Worm (Caenorhabditis elegans) whole organism, L1 larva: ENCODE results near the gene T07D4.5.

ENCODE experiments used
- C04F5.9 ChIP-seq: sonication (generic microtip); optimal IDR thresholded peaks from 2 replicates; lab custom pipeline; 2016; ENCODE audit warnings: missing genetic modification characterization, missing compliant biosample characterization
- aly-2 ChIP-seq: fragments of 150-350 bp; optimal IDR thresholded peaks from 2 replicates; lab custom pipeline; 2014; ENCODE audit warnings: missing biosample characterization, missing genetic modification characterization
- blmp-1 ChIP-seq: fragments of 150-350 bp; optimal IDR thresholded peaks from 2 replicates; lab custom pipeline; 2014; ENCODE audit warnings: missing biosample characterization, missing genetic modification characterization
- dsc-1 ChIP-seq: sonication (generic microtip); optimal IDR thresholded peaks from 2 replicates; lab custom pipeline; 2016; ENCODE audit warnings: mild to moderate bottlenecking, missing genetic modification characterization, missing compliant biosample characterization
- efl-1 ChIP-seq, 4 experiments: fragments of 150-350 bp; optimal IDR thresholded peaks in 3 of 4; peaks in 1 of 4; 1 replicate in 1 of 4; 2 replicates in 3 of 4; lab custom pipeline; 2014; ENCODE audit warnings: missing biosample characterization in 2 of 4, missing genetic modification characterization in 2 of 4, missing genetic modification reagents in 2 of 4
- elt-3 ChIP-seq, 6 experiments: fragments of 150-350 bp in 1 of 6; sonication (generic microtip); optimal IDR thresholded peaks; 2 replicates each; lab custom pipeline; 2017 to 2018; ENCODE audit warnings: missing biosample characterization in 6 of 6, missing genetic modification characterization in 6 of 6, inconsistent platforms in 1 of 6
- ets-5 ChIP-seq: fragments of 200-800 bp; sonication (Bioruptor generic); IDR thresholded peaks from 2 replicates; pipeline ENCODE4 v1.3.6; 2022; ENCODE audit warnings: missing genetic modification characterization, missing compliant biosample characterization
- fkh-8 ChIP-seq: sonication (generic microtip); optimal IDR thresholded peaks from 2 replicates; lab custom pipeline; 2016; ENCODE audit warnings: mild to moderate bottlenecking, missing genetic modification characterization, missing compliant biosample characterization
- grh-1 ChIP-seq: fragments of 200-800 bp; sonication (Bioruptor generic); IDR thresholded peaks from 2 replicates; pipeline ENCODE4 v1.3.6; 2022; ENCODE audit warnings: missing genetic modification reagents, missing genetic modification characterization, missing compliant biosample characterization
- hlh-17 ChIP-seq: fragments of 200-800 bp; sonication (Bioruptor generic); optimal IDR thresholded peaks from 2 replicates; lab custom pipeline; 2018; ENCODE audit warnings: missing genetic modification characterization, mild to moderate bottlenecking, missing compliant biosample characterization, moderate library complexity, borderline replicate concordance
- isw-1 ChIP-seq: fragments of 200-800 bp; sonication (Bioruptor generic); IDR thresholded peaks from 2 replicates; pipeline ENCODE4 v1.3.6; 2022; ENCODE audit warnings: missing genetic modification characterization, missing compliant biosample characterization
- jun-1 ChIP-seq: fragments of 150-350 bp; optimal IDR thresholded peaks from 2 replicates; lab custom pipeline; 2014; ENCODE audit warnings: missing biosample characterization, missing genetic modification reagents, missing genetic modification characterization
- lin-13 ChIP-seq: fragments of 150-350 bp; optimal IDR thresholded peaks from 2 replicates; lab custom pipeline; 2014; ENCODE audit warnings: missing biosample characterization, missing genetic modification reagents, missing genetic modification characterization
- lin-14 ChIP-seq: fragments of 200-800 bp; sonication (Bioruptor generic); optimal IDR thresholded peaks from 2 replicates; lab custom pipeline; 2018; ENCODE audit warnings: mild to moderate bottlenecking, missing genetic modification characterization, moderate library complexity, missing compliant biosample characterization
- lir-3 ChIP-seq: sonication (generic microtip); optimal IDR thresholded peaks from 2 replicates; lab custom pipeline; 2016; ENCODE audit warnings: mild to moderate bottlenecking, missing genetic modification characterization, moderate library complexity, missing compliant biosample characterization; ENCODE audit not compliant: poor library complexity
- mef-2 ChIP-seq: fragments of 150-350 bp; optimal IDR thresholded peaks from 2 replicates; lab custom pipeline; 2014; ENCODE audit warnings: missing biosample characterization, missing genetic modification characterization
- mep-1 ChIP-seq: fragments of 150-350 bp; optimal IDR thresholded peaks from 2 replicates; lab custom pipeline; 2014; ENCODE audit warnings: missing biosample characterization, missing genetic modification characterization
- nhr-12 ChIP-seq: sonication (generic microtip); optimal IDR thresholded peaks from 2 replicates; lab custom pipeline; 2017; ENCODE audit warnings: missing biosample characterization, missing genetic modification characterization
- nhr-19 ChIP-seq: fragments of 200-800 bp; sonication (Bioruptor generic); conservative IDR thresholded peaks from 2 replicates; pipeline ENCODE4 v1.3.6; 2022; ENCODE audit warnings: missing genetic modification characterization, missing compliant biosample characterization
- nhr-20 ChIP-seq: sonication (generic microtip); optimal IDR thresholded peaks from 2 replicates; lab custom pipeline; 2016; ENCODE audit warnings: mild to moderate bottlenecking, missing genetic modification characterization, missing compliant biosample characterization
- nhr-237 ChIP-seq: fragments of 150-350 bp; optimal IDR thresholded peaks from 2 replicates; lab custom pipeline; 2014; ENCODE audit warnings: missing biosample characterization, missing genetic modification characterization
- nhr-28 ChIP-seq: fragments of 150-350 bp; optimal IDR thresholded peaks from 2 replicates; lab custom pipeline; 2014; ENCODE audit warnings: missing biosample characterization, missing genetic modification characterization
- nhr-76 ChIP-seq: sonication (generic microtip); optimal IDR thresholded peaks from 2 replicates; lab custom pipeline; 2017; ENCODE audit warnings: missing biosample characterization, missing genetic modification characterization
- nhr-85 ChIP-seq: sonication (generic microtip); peaks from one replicate; lab custom pipeline; 2016; ENCODE audit warnings: missing genetic modification characterization, inconsistent platforms, missing compliant biosample characterization
- pag-3 ChIP-seq: sonication (generic microtip); optimal IDR thresholded peaks from 2 replicates; lab custom pipeline; 2017; ENCODE audit warnings: missing genetic modification characterization, mild to moderate bottlenecking, missing compliant biosample characterization, antibody characterized with exemption, borderline replicate concordance; ENCODE audit not compliant: insufficient read depth
- pax-3 ChIP-seq: fragments of 200-800 bp; sonication (Bioruptor generic); optimal IDR thresholded peaks from 2 replicates; lab custom pipeline; 2018; ENCODE audit warnings: mild to moderate bottlenecking, missing genetic modification characterization, moderate library complexity, missing compliant biosample characterization
- rnt-1 ChIP-seq: sonication (generic microtip); optimal IDR thresholded peaks from 2 replicates; lab custom pipeline; 2016; ENCODE audit warnings: mild to moderate bottlenecking, missing genetic modification characterization, moderate library complexity, missing compliant biosample characterization
- sox-4 ChIP-seq: sonication (generic microtip); optimal IDR thresholded peaks from 2 replicates; lab custom pipeline; 2016; ENCODE audit warnings: missing genetic modification characterization, missing compliant biosample characterization
- tbx-2 ChIP-seq: sonication (generic microtip); optimal IDR thresholded peaks from 2 replicates; lab custom pipeline; 2016; ENCODE audit warnings: missing genetic modification characterization, missing compliant biosample characterization
- tlp-1 ChIP-seq: fragments of 150-350 bp; optimal IDR thresholded peaks from 2 replicates; lab custom pipeline; 2014; ENCODE audit warnings: missing biosample characterization, missing genetic modification characterization
- unc-130 ChIP-seq: fragments of 150-350 bp; optimal IDR thresholded peaks from 2 replicates; lab custom pipeline; 2017; ENCODE audit warnings: missing biosample characterization, missing genetic modification characterization, inconsistent platforms
- xbp-1 ChIP-seq: sonication (generic microtip); optimal IDR thresholded peaks from 2 replicates; lab custom pipeline; 2016; ENCODE audit warnings: missing genetic modification characterization, missing compliant biosample characterization

The T07D4.5 gene

DNA sequence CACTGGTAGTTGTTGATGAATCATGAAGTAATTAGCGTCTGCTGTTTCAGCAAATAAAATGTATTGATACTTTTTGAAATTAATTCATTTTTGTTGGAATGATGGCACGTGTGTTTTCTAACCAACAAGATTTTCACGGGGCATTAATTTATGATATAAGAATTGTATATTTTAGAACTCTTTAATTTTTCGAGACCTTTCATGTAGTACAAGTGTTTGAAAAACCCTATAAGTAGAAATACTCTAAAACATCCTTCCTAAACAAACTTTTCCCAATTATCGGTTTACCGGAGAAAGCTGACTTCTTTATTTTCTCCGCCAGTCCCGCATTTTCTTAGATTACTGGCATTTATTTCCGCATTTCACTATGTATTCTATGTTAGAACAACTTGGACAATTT is 24.5 kb downstream of the T07D4.5 start, which contains the start of gene snb-6:
Gene snb-6 (minus strand): TSS at position 101 of the 400 bp plus-strand sequence.
- TF ChIP-seq elt-3 (tag; optimal IDR thresholded peaks at IDR 0.05; lab: Kevin White, UChicago) (no peak), lin-14 (GFP tag; lab: Kevin White, UChicago) (no peak), fkh-8 (tag; lab: Kevin White, UChicago) (no peak), xbp-1 (tag; lab: Kevin White, UChicago) (no peak), pag-3 (tag; lab: Kevin White, UChicago) (no peak), tbx-2 (tag; lab: Kevin White, UChicago) (no peak), hlh-17 (GFP tag; lab: Kevin White, UChicago) (no peak), lin-13 (GFP tag; lab: Kevin White, UChicago) (no peak), lir-3 (no peak), ets-5 (GFP tag; lab: Robert Waterston, UW) (no peak), pax-3 (tag; lab: Kevin White, UChicago) (no peak)

- TF ChIP-seq nhr-237 (no peak), nhr-28 (tag; lab: Kevin White, UChicago) (no peak), nhr-12 (tag; lab: Kevin White, UChicago) (no peak), unc-130 (tag; lab: Kevin White, UChicago) (no peak), tlp-1 (tag; lab: Kevin White, UChicago) (no peak)
Measured at ce11 chrII:8857074-8857473, 27.1 kb downstream of the T07D4.5 start.

DNA sequence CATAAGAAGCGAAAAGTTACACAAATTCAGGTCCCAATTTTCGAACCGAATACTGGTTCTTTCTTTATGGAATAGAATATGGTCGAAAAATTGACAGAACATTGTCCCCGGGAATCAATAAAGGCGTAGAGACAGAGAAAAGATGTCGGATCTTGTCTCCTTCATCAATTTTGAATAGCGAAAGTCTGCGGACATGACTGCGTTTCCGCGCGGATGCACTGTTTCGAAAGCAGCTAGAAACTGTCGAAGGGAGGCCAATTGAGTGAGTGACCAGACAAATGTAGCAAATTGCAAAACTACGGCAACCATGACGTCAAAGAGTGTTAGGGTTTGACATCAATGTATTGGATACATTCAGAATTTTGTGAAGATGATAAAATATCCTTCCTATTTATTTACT is 27.6 kb downstream of the T07D4.5 start:
- TF ChIP-seq fkh-8 (tag; lab: Kevin White, UChicago) (no peak), sox-4 (no peak), blmp-1 (tag; lab: Kevin White, UChicago) (peak; percentile 96), nhr-20 (tag; lab: Kevin White, UChicago) (no peak)

DNA sequence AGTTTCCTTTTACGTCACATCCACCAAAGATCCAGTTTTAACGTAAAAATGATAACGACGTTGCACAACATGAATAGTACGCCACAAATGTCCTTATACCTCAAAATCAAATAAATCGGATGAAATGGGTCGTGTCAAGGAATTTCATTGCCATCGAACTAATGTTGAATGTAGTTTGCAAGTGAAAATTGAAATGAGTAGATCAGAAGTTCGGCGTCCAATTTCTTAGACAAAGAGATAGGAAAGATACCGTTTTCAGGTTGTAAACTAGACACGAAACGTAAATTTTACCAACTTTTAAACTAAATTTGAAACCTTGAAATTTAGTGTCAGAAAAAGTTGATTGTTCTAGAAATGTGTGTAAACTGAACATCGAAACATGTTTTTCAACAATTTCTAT is 29.3 kb downstream of the T07D4.5 start:
- no peak for TF ChIP-seq nhr-19 (GFP tag; lab: Robert Waterston, UW)
- no peak for TF ChIP-seq tlp-1 (tag; lab: Kevin White, UChicago)
- peak; percentile 63 for TF ChIP-seq blmp-1 (tag; lab: Kevin White, UChicago)
- no peak for TF ChIP-seq dsc-1 (tag; lab: Kevin White, UChicago)
- TF ChIP-seq rnt-1 (tag; lab: Kevin White, UChicago) = no peak
- no peak for TF ChIP-seq nhr-76 (tag; lab: Kevin White, UChicago)
- TF ChIP-seq mef-2 (tag; lab: Kevin White, UChicago) = no peak
- TF ChIP-seq isw-1 (GFP tag; lab: Robert Waterston, UW) = no peak
- TF ChIP-seq lin-14 (GFP tag; lab: Kevin White, UChicago) = peak; percentile 9
- TF ChIP-seq mep-1 (tag; lab: Kevin White, UChicago) = no peak
- no peak for TF ChIP-seq aly-2 (tag; lab: Kevin White, UChicago)

ce11 chrII:8853960-8854359 is 30.2 kb downstream of the T07D4.5 start:
- TF ChIP-seq jun-1 (tag; lab: Kevin White, UChicago) = peak; percentile 25
- TF ChIP-seq blmp-1 (tag; lab: Kevin White, UChicago) = peak; percentile 71
- no peak for TF ChIP-seq lin-14 (GFP tag; lab: Kevin White, UChicago)
- peak; percentile 65 for TF ChIP-seq nhr-85 (tag; lab: Kevin White, UChicago)
- no peak for TF ChIP-seq efl-1 (optimal IDR thresholded peaks at IDR 0.05; lab: Kevin White, UChicago)
- peak in 1 of 2 experiments; percentile 16 for TF ChIP-seq efl-1 (GFP tag; optimal IDR thresholded peaks at IDR 0.05 in 1 of 2; lab: Kevin White, UChicago)
- peak; percentile 58 for TF ChIP-seq grh-1 (GFP tag; lab: Robert Waterston, UW)
- no peak for TF ChIP-seq C04F5.9 (tag; lab: Kevin White, UChicago)
